Worm (Caenorhabditis elegans) whole organism, L1 larva: ENCODE data around the gene C30G4.4.

Source experiments
- C04F5.9 ChIP-seq: sonication (generic microtip); optimal IDR thresholded peaks from 2 replicates; lab custom pipeline; 2016; ENCODE audit warnings: missing genetic modification characterization, missing compliant biosample characterization
- F16B12.6 ChIP-seq: fragments of 150-350 bp; optimal IDR thresholded peaks from 2 replicates; lab custom pipeline; 2014; ENCODE audit warnings: missing biosample characterization, missing genetic modification characterization
- ama-1 ChIP-seq: fragments of 150-350 bp; optimal IDR thresholded peaks from 2 replicates; lab custom pipeline; 2014
- blmp-1 ChIP-seq: fragments of 150-350 bp; optimal IDR thresholded peaks from 2 replicates; lab custom pipeline; 2014; ENCODE audit warnings: missing biosample characterization, missing genetic modification characterization
- ceh-88 ChIP-seq: fragments of 200-800 bp; sonication (Bioruptor generic); IDR thresholded peaks from 2 replicates; pipeline ENCODE4 v1.3.6; 2022; ENCODE audit warnings: missing genetic modification characterization, missing compliant biosample characterization
- ceh-90 ChIP-seq: sonication (generic microtip); optimal IDR thresholded peaks from 2 replicates; lab custom pipeline; 2016; ENCODE audit warnings: missing genetic modification characterization, missing compliant biosample characterization
- ces-1 ChIP-seq: fragments of 150-350 bp; optimal IDR thresholded peaks from 2 replicates; lab custom pipeline; 2014; ENCODE audit warnings: missing biosample characterization, missing genetic modification reagents, missing genetic modification characterization
- dsc-1 ChIP-seq: sonication (generic microtip); optimal IDR thresholded peaks from 2 replicates; lab custom pipeline; 2016; ENCODE audit warnings: mild to moderate bottlenecking, missing genetic modification characterization, missing compliant biosample characterization
- efl-1 ChIP-seq, 4 experiments: fragments of 150-350 bp; optimal IDR thresholded peaks in 3 of 4; peaks in 1 of 4; 1 replicate in 1 of 4; 2 replicates in 3 of 4; lab custom pipeline; 2014; ENCODE audit warnings: missing biosample characterization in 2 of 4, missing genetic modification characterization in 2 of 4, missing genetic modification reagents in 2 of 4
- efl-3 ChIP-seq: fragments of 200-800 bp; sonication (Bioruptor generic); optimal IDR thresholded peaks from 2 replicates; lab custom pipeline; 2018; ENCODE audit warnings: mild to moderate bottlenecking, missing genetic modification characterization, missing compliant biosample characterization
- egl-13 ChIP-seq: sonication (generic microtip); optimal IDR thresholded peaks from 2 replicates; lab custom pipeline; 2016; ENCODE audit warnings: missing genotype, missing genetic modification reagents, missing genetic modification characterization, missing compliant biosample characterization
- egl-27 ChIP-seq, 2 experiments: fragments of 150-350 bp in 1 of 2; sonication (generic microtip); optimal IDR thresholded peaks; 3 replicates each; lab custom pipeline; 2017 to 2018; ENCODE audit warnings: missing biosample characterization in 2 of 2, missing genetic modification characterization in 2 of 2, missing genetic modification reagents in 2 of 2
- elt-2 ChIP-seq: sonication (generic microtip); optimal IDR thresholded peaks from 2 replicates; lab custom pipeline; 2016; ENCODE audit warnings: missing genetic modification characterization, mild to moderate bottlenecking, inconsistent platforms, missing compliant biosample characterization, missing genetic modification reagents
- elt-3 ChIP-seq, 6 experiments: fragments of 150-350 bp in 1 of 6; sonication (generic microtip); optimal IDR thresholded peaks; 2 replicates each; lab custom pipeline; 2017 to 2018; ENCODE audit warnings: missing biosample characterization in 6 of 6, missing genetic modification characterization in 6 of 6, inconsistent platforms in 1 of 6
- fkh-8 ChIP-seq: sonication (generic microtip); optimal IDR thresholded peaks from 2 replicates; lab custom pipeline; 2016; ENCODE audit warnings: mild to moderate bottlenecking, missing genetic modification characterization, missing compliant biosample characterization
- fos-1 ChIP-seq: fragments of 150-350 bp; optimal IDR thresholded peaks from 2 replicates; lab custom pipeline; 2014; ENCODE audit warnings: missing biosample characterization, missing genetic modification characterization
- hlh-4 ChIP-seq: sonication (generic microtip); optimal IDR thresholded peaks from 2 replicates; lab custom pipeline; 2016; ENCODE audit warnings: mild to moderate bottlenecking, missing genetic modification characterization, missing compliant biosample characterization
- jun-1 ChIP-seq: fragments of 150-350 bp; optimal IDR thresholded peaks from 2 replicates; lab custom pipeline; 2014; ENCODE audit warnings: missing biosample characterization, missing genetic modification reagents, missing genetic modification characterization
- lin-14 ChIP-seq: fragments of 200-800 bp; sonication (Bioruptor generic); optimal IDR thresholded peaks from 2 replicates; lab custom pipeline; 2018; ENCODE audit warnings: mild to moderate bottlenecking, missing genetic modification characterization, moderate library complexity, missing compliant biosample characterization
- lin-35 ChIP-seq, 2 experiments: fragments of 150-350 bp; optimal IDR thresholded peaks; 2 replicates each; lab custom pipeline; 2014; ENCODE audit warnings: missing biosample characterization in 2 of 2, missing genetic modification characterization in 2 of 2, missing genetic modification reagents in 2 of 2
- lsy-2 ChIP-seq, 2 experiments: fragments of 150-350 bp; optimal IDR thresholded peaks; 2 replicates each; lab custom pipeline; 2014; ENCODE audit warnings: missing biosample characterization in 2 of 2, missing genetic modification characterization in 2 of 2
- mdl-1 ChIP-seq, 2 experiments: fragments of 150-350 bp; optimal IDR thresholded peaks; 2 replicates each; lab custom pipeline; 2014 to 2017; ENCODE audit warnings: missing biosample characterization in 2 of 2, missing genetic modification characterization in 2 of 2, inconsistent platforms in 1 of 2
- nhr-19 ChIP-seq: fragments of 200-800 bp; sonication (Bioruptor generic); conservative IDR thresholded peaks from 2 replicates; pipeline ENCODE4 v1.3.6; 2022; ENCODE audit warnings: missing genetic modification characterization, missing compliant biosample characterization
- nhr-20 ChIP-seq: sonication (generic microtip); optimal IDR thresholded peaks from 2 replicates; lab custom pipeline; 2016; ENCODE audit warnings: mild to moderate bottlenecking, missing genetic modification characterization, missing compliant biosample characterization
- nhr-71 ChIP-seq: sonication (generic microtip); optimal IDR thresholded peaks from 2 replicates; lab custom pipeline; 2016; ENCODE audit warnings: mild to moderate bottlenecking, missing genetic modification characterization, moderate library complexity, missing compliant biosample characterization
- nhr-84 ChIP-seq: sonication (generic microtip); optimal IDR thresholded peaks from 2 replicates; lab custom pipeline; 2017; ENCODE audit warnings: missing biosample characterization, missing genetic modification characterization
- nhr-85 ChIP-seq: sonication (generic microtip); peaks from one replicate; lab custom pipeline; 2016; ENCODE audit warnings: missing genetic modification characterization, inconsistent platforms, missing compliant biosample characterization
- nhr-90 ChIP-seq: sonication (generic microtip); optimal IDR thresholded peaks from 2 replicates; lab custom pipeline; 2016; ENCODE audit warnings: mild to moderate bottlenecking, missing genetic modification characterization, missing compliant biosample characterization; ENCODE audit not compliant: poor library complexity
- pag-3 ChIP-seq: sonication (generic microtip); optimal IDR thresholded peaks from 2 replicates; lab custom pipeline; 2017; ENCODE audit warnings: missing genetic modification characterization, mild to moderate bottlenecking, missing compliant biosample characterization, antibody characterized with exemption, borderline replicate concordance; ENCODE audit not compliant: insufficient read depth
- rnt-1 ChIP-seq: sonication (generic microtip); optimal IDR thresholded peaks from 2 replicates; lab custom pipeline; 2016; ENCODE audit warnings: mild to moderate bottlenecking, missing genetic modification characterization, moderate library complexity, missing compliant biosample characterization
- snpc-4 ChIP-seq: fragments of 150-350 bp; optimal IDR thresholded peaks from 2 replicates; lab custom pipeline; 2014; ENCODE audit warnings: missing biosample characterization, missing genetic modification characterization
- snu-23 ChIP-seq: sonication (generic microtip); optimal IDR thresholded peaks from 2 replicates; lab custom pipeline; 2016; ENCODE audit warnings: missing genetic modification characterization, missing compliant biosample characterization
- sox-4 ChIP-seq: sonication (generic microtip); optimal IDR thresholded peaks from 2 replicates; lab custom pipeline; 2016; ENCODE audit warnings: missing genetic modification characterization, missing compliant biosample characterization
- sptf-1 ChIP-seq: fragments of 150-350 bp; optimal IDR thresholded peaks from 2 replicates; lab custom pipeline; 2014; ENCODE audit warnings: missing biosample characterization, missing genetic modification characterization
- swsn-7 ChIP-seq: sonication (generic microtip); optimal IDR thresholded peaks from 2 replicates; lab custom pipeline; 2016; ENCODE audit warnings: missing genetic modification characterization, missing compliant biosample characterization
- tlp-1 ChIP-seq: fragments of 150-350 bp; optimal IDR thresholded peaks from 2 replicates; lab custom pipeline; 2014; ENCODE audit warnings: missing biosample characterization, missing genetic modification characterization
- unc-130 ChIP-seq: fragments of 150-350 bp; optimal IDR thresholded peaks from 2 replicates; lab custom pipeline; 2017; ENCODE audit warnings: missing biosample characterization, missing genetic modification characterization, inconsistent platforms
- unc-30 ChIP-seq: sonication (generic microtip); optimal IDR thresholded peaks from 2 replicates; lab custom pipeline; 2017; ENCODE audit warnings: missing biosample characterization, missing genetic modification characterization

C30G4.4 gene

DNA sequence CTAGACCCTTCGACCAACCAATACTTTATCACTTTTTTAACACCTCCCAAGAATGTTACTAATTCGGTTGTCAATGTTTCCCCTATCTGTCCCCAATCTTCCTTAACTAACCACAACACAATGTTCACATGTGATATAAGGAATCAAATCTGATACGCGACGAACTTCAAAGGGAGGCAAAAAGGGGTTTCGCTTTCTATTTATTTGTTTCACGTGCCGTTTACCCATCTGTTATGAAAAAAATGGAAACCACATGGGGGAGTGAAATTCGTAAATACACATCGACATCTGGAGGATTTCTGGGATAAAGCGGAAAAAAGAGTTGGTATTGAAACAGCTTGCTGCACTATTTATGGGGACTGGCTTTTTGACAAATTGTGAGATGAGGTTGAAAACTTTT is 9.8 kb downstream of the C30G4.4 start (continued):
- no peak for TF ChIP-seq pag-3 (tag; lab: Kevin White, UChicago)
- no peak for TF ChIP-seq ama-1 (lab: Kevin White, UChicago)
- peak; percentile 78 for TF ChIP-seq nhr-85 (tag; lab: Kevin White, UChicago)
- TF ChIP-seq blmp-1: peak; percentile 96
- peak; percentile 9 for TF ChIP-seq nhr-90 (tag; lab: Kevin White, UChicago)
- TF ChIP-seq F16B12.6 (tag; lab: Kevin White, UChicago): no peak
- no peak for TF ChIP-seq tlp-1
- no peak for TF ChIP-seq sptf-1 (tag; lab: Kevin White, UChicago)
- TF ChIP-seq ceh-88 (GFP tag; lab: Robert Waterston, UW): no peak
- no peak for TF ChIP-seq snpc-4 (tag; lab: Kevin White, UChicago)
- TF ChIP-seq fkh-8 (tag; lab: Kevin White, UChicago): no peak
- no peak for TF ChIP-seq sox-4 (tag; lab: Kevin White, UChicago)
- peak; percentile 78 for TF ChIP-seq nhr-71
- TF ChIP-seq ceh-90 (tag; lab: Kevin White, UChicago): no peak
- TF ChIP-seq fos-1 (tag; lab: Kevin White, UChicago): no peak
- no peak for TF ChIP-seq egl-27 (tag; optimal IDR thresholded peaks at IDR 0.05; lab: Kevin White, UChicago)
- no peak for TF ChIP-seq C04F5.9
- no peak for TF ChIP-seq efl-3
- TF ChIP-seq egl-13: no peak
- TF ChIP-seq unc-30 (tag; lab: Kevin White, UChicago): no peak
- no peak for TF ChIP-seq hlh-4 (tag; lab: Kevin White, UChicago)
- no peak for TF ChIP-seq ces-1 (GFP tag; lab: Kevin White, UChicago)
- TF ChIP-seq elt-2 (tag; lab: Kevin White, UChicago): no peak

DNA sequence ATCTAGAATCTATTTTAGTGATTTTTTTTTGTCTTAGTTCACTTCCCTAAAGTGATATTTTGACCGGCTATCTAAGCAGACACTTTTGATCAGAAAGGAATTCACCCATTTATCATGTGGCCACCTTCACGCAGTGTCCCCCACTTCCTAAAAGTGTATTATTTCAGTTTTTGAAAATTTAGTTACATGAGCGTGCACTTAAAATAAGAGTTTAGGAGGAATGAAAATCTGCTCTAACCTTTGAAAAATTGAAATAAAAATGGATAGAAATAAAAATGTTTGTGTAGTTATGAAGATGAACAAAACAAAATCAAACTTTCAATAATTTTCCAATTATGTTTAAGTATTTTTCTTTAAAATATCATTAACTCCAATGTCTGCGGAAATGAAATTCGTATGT is 12.2 kb downstream of the C30G4.4 start:
- TF ChIP-seq efl-1 (optimal IDR thresholded peaks at IDR 0.05; lab: Kevin White, UChicago): no peak
- TF ChIP-seq efl-1 (GFP tag; optimal IDR thresholded peaks at IDR 0.05 in 1 of 2; lab: Kevin White, UChicago): peak in 1 of 2 experiments; percentile 91
- TF ChIP-seq jun-1 (tag; lab: Kevin White, UChicago): no peak

DNA sequence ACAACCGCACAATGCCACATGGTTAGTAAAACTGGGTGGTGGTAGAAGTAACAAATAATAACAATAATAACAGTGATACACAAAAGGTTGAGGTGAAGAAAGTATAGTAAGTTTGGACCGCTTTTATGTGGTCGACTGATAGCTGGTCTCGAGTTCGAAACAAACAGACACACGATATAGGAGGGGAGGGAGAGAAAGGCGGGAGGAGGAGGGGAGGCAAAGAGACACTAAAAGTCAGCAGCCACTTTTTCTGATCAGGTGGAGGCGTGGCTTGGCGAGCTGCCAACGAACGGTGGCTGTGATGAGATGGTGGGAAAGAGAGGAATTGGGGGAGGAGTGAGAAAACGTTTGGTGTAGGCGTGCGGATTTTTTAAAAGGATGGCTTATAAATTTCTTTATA is 13.6 kb downstream of the C30G4.4 start:
- TF ChIP-seq nhr-85 (tag; lab: Kevin White, UChicago): peak; percentile 71
- TF ChIP-seq blmp-1: peak; percentile 19
- TF ChIP-seq swsn-7 (tag; lab: Kevin White, UChicago): no peak
- TF ChIP-seq lin-35 (GFP tag; optimal IDR thresholded peaks at IDR 0.05; lab: Kevin White, UChicago): peak in 1 of 2 experiments; percentile 48
- TF ChIP-seq rnt-1 (tag; lab: Kevin White, UChicago): peak; percentile 33
- peak; percentile 6 for TF ChIP-seq dsc-1 (tag; lab: Kevin White, UChicago)
- TF ChIP-seq elt-3 (tag; optimal IDR thresholded peaks at IDR 0.05; lab: Kevin White, UChicago): peak in 1 of 6 experiments; percentile 6
- peak in 1 of 2 experiments; percentile 20 for TF ChIP-seq lsy-2 (tag; optimal IDR thresholded peaks at IDR 0.05; lab: Kevin White, UChicago)
- peak in 1 of 2 experiments; percentile 55 for TF ChIP-seq mdl-1 (tag; optimal IDR thresholded peaks at IDR 0.05; lab: Kevin White, UChicago)
- TF ChIP-seq nhr-84 (tag; lab: Kevin White, UChicago): no peak
- no peak for TF ChIP-seq hlh-4 (tag; lab: Kevin White, UChicago)
- TF ChIP-seq unc-130: peak; percentile 38
- TF ChIP-seq ceh-90 (tag; lab: Kevin White, UChicago): no peak
- TF ChIP-seq nhr-71: peak; percentile 46
- peak; percentile 28 for TF ChIP-seq nhr-19 (GFP tag; lab: Robert Waterston, UW)
- peak; percentile 16 for TF ChIP-seq ama-1 (lab: Kevin White, UChicago)
- TF ChIP-seq lin-14 (GFP tag; lab: Kevin White, UChicago): peak; percentile 58
- peak; percentile 33 for TF ChIP-seq nhr-20 (tag; lab: Kevin White, UChicago)
- TF ChIP-seq snu-23 (GFP tag; lab: Kevin White, UChicago): peak; percentile 19
